Fruit fly (Drosophila melanogaster) whole organism, embryonic: ENCODE results near the gene CG11164.

Source experiments
- Atf-2 ChIP-seq: fragments of 200-800 bp; sonication (Bioruptor generic); optimal IDR thresholded peaks from 2 replicates; lab custom pipeline; 2016; ENCODE audit warnings: missing biosample characterization, missing genetic modification characterization
- BEAF-32 ChIP-seq: fragments of 200-800 bp; sonication (Bioruptor generic); optimal IDR thresholded peaks from 3 replicates; lab custom pipeline; 2017; ENCODE audit warnings: missing biosample characterization, missing genetic modification characterization, mild to moderate bottlenecking, moderate library complexity, missing genetic modification reagents
- CG11723 ChIP-seq: fragments of 200-800 bp; sonication (Bioruptor generic); optimal IDR thresholded peaks from 2 replicates; lab custom pipeline; 2017; ENCODE audit warnings: missing biosample characterization, mild to moderate bottlenecking, missing genetic modification characterization
- CG12744 ChIP-seq: fragments of 200-800 bp; sonication (Bioruptor generic); optimal IDR thresholded peaks from 2 replicates; lab custom pipeline; 2016; ENCODE audit warnings: missing biosample characterization, missing genetic modification characterization
- CG13894 ChIP-seq: fragments of 200-800 bp; sonication (Bioruptor generic); optimal IDR thresholded peaks from 3 replicates; lab custom pipeline; 2018; ENCODE audit warnings: missing biosample characterization, mild to moderate bottlenecking, missing genetic modification characterization, moderate library complexity
- CG16813 ChIP-seq: fragments of 200-800 bp; sonication (Bioruptor generic); IDR thresholded peaks from 3 replicates; pipeline ENCODE4 v1.3.6; 2022; ENCODE audit warnings: missing biosample characterization, missing genetic modification characterization; ENCODE audit not compliant: partially characterized antibody
- CG3847 ChIP-seq: fragments of 200-800 bp; sonication (Bioruptor generic); IDR thresholded peaks from 2 replicates; pipeline ENCODE4 v1.3.6; 2022; ENCODE audit warnings: missing biosample characterization, missing genetic modification characterization
- CG4404 ChIP-seq: fragments of 200-800 bp; sonication (Bioruptor generic); IDR thresholded peaks from 2 replicates; pipeline ENCODE4 v1.3.6; 2022; ENCODE audit warnings: missing biosample characterization, missing genetic modification characterization
- CG6654 ChIP-seq: fragments of 200-800 bp; sonication (Bioruptor generic); optimal IDR thresholded peaks from 2 replicates; lab custom pipeline; 2017; ENCODE audit warnings: missing biosample characterization, mild to moderate bottlenecking, missing genetic modification characterization
- CG7556 ChIP-seq: fragments of 200-800 bp; sonication (Bioruptor generic); optimal IDR thresholded peaks from 2 replicates; lab custom pipeline; 2017; ENCODE audit warnings: missing biosample characterization, mild to moderate bottlenecking, missing genetic modification characterization
- CG7839 ChIP-seq: fragments of 200-800 bp; sonication (Bioruptor generic); optimal IDR thresholded peaks from 3 replicates; lab custom pipeline; 2018; ENCODE audit warnings: missing biosample characterization, mild to moderate bottlenecking, missing genetic modification characterization, moderate library complexity
- CG8478 ChIP-seq: fragments of >200 bp; optimal IDR thresholded peaks from 2 replicates; lab custom pipeline; 2018
- D19A ChIP-seq: fragments of 200-800 bp; optimal IDR thresholded peaks from 3 replicates; lab custom pipeline; 2019; ENCODE audit warnings: missing biosample characterization, mild to moderate bottlenecking, missing genetic modification characterization, moderate library complexity
- Dbx ChIP-seq: fragments of 200-800 bp; sonication (Bioruptor generic); IDR thresholded peaks from 3 replicates; pipeline ENCODE4 v1.3.6; 2022; ENCODE audit warnings: missing biosample characterization, missing genetic modification characterization
- Dll ChIP-seq: fragments of 200-800 bp; sonication (Bioruptor generic); IDR thresholded peaks from 4 replicates; pipeline ENCODE4 v1.3.6; 2022; ENCODE audit warnings: missing biosample characterization, missing genetic modification characterization; ENCODE audit not compliant: partially characterized antibody
- Drgx ChIP-seq: fragments of 200-800 bp; sonication (Bioruptor generic); IDR thresholded peaks from 2 replicates; pipeline ENCODE4 v1.3.6; 2022; ENCODE audit warnings: missing biosample characterization, missing genetic modification characterization
- Eip74EF ChIP-seq, 2 experiments: fragments of 200-800 bp in 1 of 2; fragments of >200 bp in 1 of 2; sonication (Bioruptor generic) in 1 of 2; optimal IDR thresholded peaks; 2 replicates each; lab custom pipeline; 2017 to 2019; ENCODE audit warnings: missing biosample characterization in 2 of 2, missing genetic modification characterization in 2 of 2, mild to moderate bottlenecking in 1 of 2, moderate library complexity in 1 of 2
- Ets97D ChIP-seq: fragments of 200-800 bp; sonication (Bioruptor generic); optimal IDR thresholded peaks from 3 replicates; lab custom pipeline; 2016; ENCODE audit warnings: missing biosample characterization, missing genetic modification characterization
- Fer2 ChIP-seq: fragments of 200-800 bp; sonication (Bioruptor generic); optimal IDR thresholded peaks from 2 replicates; lab custom pipeline; 2018; ENCODE audit warnings: missing biosample characterization, mild to moderate bottlenecking, missing genetic modification characterization, moderate library complexity
- Hr51 ChIP-seq, 2 experiments: fragments of 200-800 bp; sonication (Bioruptor generic); optimal IDR thresholded peaks; 2 replicates in 1 of 2; 3 replicates in 1 of 2; lab custom pipeline; 2016 to 2018; ENCODE audit warnings: missing biosample characterization in 2 of 2, missing genetic modification characterization in 2 of 2, mild to moderate bottlenecking in 1 of 2, moderate library complexity in 1 of 2
- Jarid2 ChIP-seq: fragments of 200-800 bp; sonication (Bioruptor generic); optimal IDR thresholded peaks from 3 replicates; lab custom pipeline; 2017; ENCODE audit warnings: mild to moderate bottlenecking, missing biosample characterization, missing genetic modification reagents, missing genetic modification characterization
- Kr ChIP-seq: fragments of 200-800 bp; sonication (Bioruptor generic); optimal IDR thresholded peaks from 2 replicates; lab custom pipeline; 2017; ENCODE audit warnings: missing biosample characterization, mild to moderate bottlenecking, missing genetic modification characterization
- MESR4 ChIP-seq: fragments of 200-800 bp; sonication (Bioruptor generic); optimal IDR thresholded peaks from 2 replicates; lab custom pipeline; 2018; ENCODE audit warnings: missing biosample characterization, mild to moderate bottlenecking, missing genetic modification characterization, moderate library complexity
- Max ChIP-seq: fragments of 200-800 bp; sonication (Bioruptor generic); optimal IDR thresholded peaks from 2 replicates; lab custom pipeline; 2016; ENCODE audit warnings: missing biosample characterization, mild to moderate bottlenecking, missing genetic modification characterization
- Med ChIP-seq: fragments of 200-800 bp; sonication (Bioruptor generic); peaks from one replicate; lab custom pipeline; 2016; ENCODE audit warnings: missing biosample characterization, missing genetic modification characterization, mild to moderate bottlenecking, inconsistent platforms, moderate library complexity
- Pdp1 ChIP-seq, 2 experiments: fragments of 200-800 bp; sonication (Bioruptor generic); optimal IDR thresholded peaks; 3 replicates each; lab custom pipeline; 2016; ENCODE audit warnings: missing biosample characterization in 2 of 2, missing genetic modification characterization in 2 of 2, mild to moderate bottlenecking in 1 of 2, moderate library complexity in 1 of 2
- Sox102F ChIP-seq: fragments of 200-800 bp; sonication (Bioruptor generic); optimal IDR thresholded peaks from 2 replicates; lab custom pipeline; 2018; ENCODE audit warnings: missing biosample characterization, mild to moderate bottlenecking, missing genetic modification characterization, moderate library complexity
- Sry-δ ChIP-seq: fragments of 200-800 bp; sonication (Bioruptor generic); optimal IDR thresholded peaks from 2 replicates; lab custom pipeline; 2016; ENCODE audit warnings: missing biosample characterization, missing genetic modification characterization
- ash1 ChIP-seq: fragments of 200-800 bp; sonication (Bioruptor generic); optimal IDR thresholded peaks from 2 replicates; lab custom pipeline; 2018; ENCODE audit warnings: missing biosample characterization, mild to moderate bottlenecking, missing genetic modification characterization
- bsh ChIP-seq, 2 experiments: fragments of 200-800 bp; sonication (Bioruptor generic); optimal IDR thresholded peaks; 2 replicates each; lab custom pipeline; 2017 to 2018; ENCODE audit warnings: mild to moderate bottlenecking in 2 of 2, missing biosample characterization in 2 of 2, missing genetic modification characterization in 2 of 2, moderate library complexity in 1 of 2
- crp ChIP-seq, 2 experiments: fragments of 200-800 bp; sonication (Bioruptor generic); optimal IDR thresholded peaks; 2 replicates in 1 of 2; 3 replicates in 1 of 2; lab custom pipeline; 2017; ENCODE audit warnings: missing biosample characterization in 2 of 2, missing genetic modification characterization in 2 of 2, mild to moderate bottlenecking in 1 of 2, moderate library complexity in 1 of 2
- dan ChIP-seq: fragments of 200-800 bp; sonication (Bioruptor generic); IDR thresholded peaks from 2 replicates; pipeline ENCODE4 v1.3.6; 2022; ENCODE audit warnings: missing biosample characterization, missing genetic modification characterization
- dmrt99B ChIP-seq: fragments of 200-800 bp; sonication (Bioruptor generic); optimal IDR thresholded peaks from 2 replicates; lab custom pipeline; 2018; ENCODE audit warnings: missing biosample characterization, mild to moderate bottlenecking, missing genetic modification characterization, moderate library complexity
- gem ChIP-seq: fragments of 200-800 bp; sonication (Bioruptor generic); optimal IDR thresholded peaks from 2 replicates; lab custom pipeline; 2019; ENCODE audit warnings: missing biosample characterization, mild to moderate bottlenecking, missing genetic modification characterization, moderate library complexity
- inv ChIP-seq: fragments of 200-800 bp; sonication (Bioruptor generic); IDR thresholded peaks from 2 replicates; pipeline ENCODE4 v1.3.6; 2022; ENCODE audit warnings: missing biosample characterization, missing genetic modification characterization; ENCODE audit not compliant: partially characterized antibody
- knrl ChIP-seq: fragments of 200-800 bp; sonication (Bioruptor generic); IDR thresholded peaks from 3 replicates; pipeline ENCODE4 v1.3.6; 2022; ENCODE audit warnings: missing biosample characterization, missing genetic modification characterization; ENCODE audit not compliant: partially characterized antibody
- odd ChIP-seq: fragments of 200-800 bp; sonication (Bioruptor generic); optimal IDR thresholded peaks from 2 replicates; lab custom pipeline; 2017; ENCODE audit warnings: missing biosample characterization, mild to moderate bottlenecking, missing genetic modification characterization
- ro ChIP-seq: fragments of 200-800 bp; sonication (Bioruptor generic); IDR thresholded peaks from 2 replicates; pipeline ENCODE4 v1.3.6; 2022; ENCODE audit warnings: missing biosample characterization, missing genetic modification characterization
- run ChIP-seq: fragments of 200-800 bp; sonication (Bioruptor generic); optimal IDR thresholded peaks from 3 replicates; lab custom pipeline; 2018; ENCODE audit warnings: missing biosample characterization, mild to moderate bottlenecking, missing genetic modification characterization
- salm ChIP-seq: fragments of 200-800 bp; sonication (Bioruptor generic); optimal IDR thresholded peaks from 2 replicates; lab custom pipeline; 2018; ENCODE audit warnings: missing biosample characterization, mild to moderate bottlenecking, missing genetic modification characterization
- sens ChIP-seq: fragments of 200-800 bp; sonication (Bioruptor generic); peaks from one replicate; lab custom pipeline; 2016; ENCODE audit warnings: missing biosample characterization, missing genetic modification characterization
- sob ChIP-seq: fragments of 200-800 bp; sonication (Bioruptor generic); IDR thresholded peaks from 2 replicates; pipeline ENCODE4 v1.3.6; 2022; ENCODE audit warnings: missing biosample characterization, missing genetic modification characterization
- sqz ChIP-seq: fragments of 200-800 bp; sonication (Bioruptor generic); optimal IDR thresholded peaks from 3 replicates; lab custom pipeline; 2018; ENCODE audit warnings: missing biosample characterization, mild to moderate bottlenecking, missing genetic modification characterization
- sr ChIP-seq: fragments of 200-800 bp; sonication (Bioruptor generic); IDR thresholded peaks from 3 replicates; pipeline ENCODE4 v1.3.6; 2022; ENCODE audit warnings: missing biosample characterization, missing genetic modification characterization
- sug ChIP-seq: fragments of 200-800 bp; optimal IDR thresholded peaks from 2 replicates; lab custom pipeline; 2019; ENCODE audit warnings: missing biosample characterization, mild to moderate bottlenecking, missing genetic modification characterization, moderate library complexity
- twi ChIP-seq: fragments of 200-800 bp; optimal IDR thresholded peaks from 2 replicates; lab custom pipeline; 2019; ENCODE audit warnings: missing biosample characterization, mild to moderate bottlenecking, missing genetic modification characterization, moderate library complexity
- tx ChIP-seq: fragments of 200-800 bp; sonication (Bioruptor generic); optimal IDR thresholded peaks from 2 replicates; lab custom pipeline; 2016; ENCODE audit warnings: missing biosample characterization, missing genetic modification characterization

CG11164 gene

dm6 chrX:13682652-13683051 is 14.8 kb downstream of the CG11164 start, which contains the start of gene CG11158 (continued):
- TF ChIP-seq Ets97D: no peak
- no peak for TF ChIP-seq bsh (GFP tag; optimal IDR thresholded peaks at IDR 0.05; lab: Kevin White, UChicago)
- TF ChIP-seq run: no peak
- TF ChIP-seq Jarid2 (GFP tag; lab: Kevin White, UChicago): no peak
- no peak for TF ChIP-seq CG11723
- no peak for TF ChIP-seq CG3847 (GFP tag; lab: Robert Waterston, UW)
- no peak for TF ChIP-seq twi (tag; lab: Kevin White, UChicago)
- no peak for TF ChIP-seq Kr (GFP tag; lab: Kevin White, UChicago)
- no peak for TF ChIP-seq Dbx
- TF ChIP-seq sob (GFP tag; lab: Robert Waterston, UW): no peak
- TF ChIP-seq CG16813 (GFP tag; lab: Robert Waterston, UW): no peak
- TF ChIP-seq odd (GFP tag; lab: Kevin White, UChicago): no peak
- 0 out of 3 replicates have a peak, but pooled peaks have one; percentile 6 for TF ChIP-seq knrl (GFP tag; lab: Robert Waterston, UW)
- peak; percentile 17 for TF ChIP-seq D19A
- TF ChIP-seq Dll (GFP tag; lab: Robert Waterston, UW): no peak
- peak; percentile 30 for TF ChIP-seq BEAF-32 (GFP tag; lab: Kevin White, UChicago)
- no peak for TF ChIP-seq ro (GFP tag; lab: Robert Waterston, UW)
- peak; percentile 67 for TF ChIP-seq Med (GFP tag; lab: Kevin White, UChicago)
- no peak for TF ChIP-seq CG7556 (GFP tag; lab: Kevin White, UChicago)
- no peak for TF ChIP-seq CG13894 (tag; lab: Kevin White, UChicago)
- no peak for TF ChIP-seq Atf-2 (GFP tag; lab: Kevin White, UChicago)
- no peak for TF ChIP-seq Fer2
- no peak for TF ChIP-seq tx
- no peak for TF ChIP-seq sqz (GFP tag; lab: Kevin White, UChicago)
- TF ChIP-seq Sry-δ: peak; percentile 6
- no peak for TF ChIP-seq inv (GFP tag; lab: Robert Waterston, UW)
- TF ChIP-seq dan (GFP tag; lab: Robert Waterston, UW): no peak
- no peak for TF ChIP-seq Eip74EF (GFP tag; optimal IDR thresholded peaks at IDR 0.05; lab: Kevin White, UChicago)
- TF ChIP-seq sens: no peak
- TF ChIP-seq sug (tag; lab: Kevin White, UChicago): no peak
- no peak for TF ChIP-seq ash1
- TF ChIP-seq MESR4 (GFP tag; lab: Kevin White, UChicago): peak; percentile 2
- TF ChIP-seq crp (GFP tag; optimal IDR thresholded peaks at IDR 0.05; lab: Kevin White, UChicago): peak in 1 of 2 experiments; percentile 30

dm6 chrX:13691992-13692391 is 24.2 kb downstream of the CG11164 start, which contains the start of gene Nna1:
TSS of gene Nna1 (plus strand) at chrX:13692292.
- TF ChIP-seq sens: peak; percentile 60
- no peak for TF ChIP-seq Max (GFP tag; lab: Kevin White, UChicago)

dm6 chrX:13698717-13699427 is 31.1 kb downstream of the CG11164 start:
- TF ChIP-seq Hr51 (GFP tag; optimal IDR thresholded peaks at IDR 0.05; lab: Kevin White, UChicago) (peak in 1 of 2 experiments; percentile 12), Sox102F (peak; percentile 5), dmrt99B (tag; lab: Kevin White, UChicago) (peak; percentile 1), sob (GFP tag; lab: Robert Waterston, UW) (0 out of 2 replicates have a peak, but pooled peaks have one; percentile 14), salm (no peak), Drgx (GFP tag; lab: Robert Waterston, UW) (peak; percentile 65), CG6654 (GFP tag; lab: Kevin White, UChicago) (no peak), sr (GFP tag; lab: Robert Waterston, UW) (peak; percentile 84), Pdp1 (GFP tag; optimal IDR thresholded peaks at IDR 0.05; lab: Kevin White, UChicago) (peak in 1 of 2 experiments; percentile 82), CG8478 (lab: Kevin White, UChicago) (no peak), CG4404 (GFP tag; lab: Robert Waterston, UW) (no peak), gem (peak; percentile 34), CG7839 (tag; lab: Kevin White, UChicago) (peak; percentile 1), CG12744 (GFP tag; lab: Kevin White, UChicago) (no peak)
